Worm (Caenorhabditis elegans): ENCODE data around the gene srv-26.

ce11 chrIV:6275671-6276209, 25.9 kb downstream of the srv-26 start, which contains the start of the genes aat-4 and T13A10.1:
- TF ChIP-seq W03F9.2 (tag; optimal IDR thresholded peaks at IDR 0.05) (no peak), him-1 (tag; optimal IDR thresholded peaks at IDR 0.05) (no peak)
